Fruit fly (Drosophila melanogaster): ENCODE measurements around the gene CG43342.

CG43342 gene

dm6 chr3R:22410537-22411360, 29.6 kb downstream of the CG43342 start, which contains the start of the genes CG13850 and lqfR (continued):
- TF ChIP-seq cas (GFP tag; IDR thresholded peaks at IDR 0.05) (no peak), Stat92E (GFP tag; optimal IDR thresholded peaks at IDR 0.05) (no peak), CG1024 (GFP tag; IDR thresholded peaks at IDR 0.05) (no peak), Tbp (GFP tag; optimal IDR thresholded peaks at IDR 0.05) (peak; percentile 76), fd102C (GFP tag; optimal IDR thresholded peaks at IDR 0.05) (no peak), CG14441 (GFP tag; IDR thresholded peaks at IDR 0.05) (peak; percentile 43; the same call in 1 of the 2 replicates), phol (tag; optimal IDR thresholded peaks at IDR 0.05) (peak; percentile 75), sna (GFP tag; IDR thresholded peaks at IDR 0.05; ENCODE audit: partially characterized antibody) (no peak), HmgD (GFP tag; optimal IDR thresholded peaks at IDR 0.05) (peak; percentile 76), lmd (GFP tag; IDR thresholded peaks at IDR 0.05) (peak; percentile 64), CG11560 (tag; IDR thresholded peaks at IDR 0.05) (no peak; the same call in 2 of the 3 replicates), CG6272 (GFP tag; IDR thresholded peaks at IDR 0.05) (peak; percentile 14; the same call in 1 of the 2 replicates), gce (GFP tag; IDR thresholded peaks at IDR 0.05) (no peak), CG31224 (GFP tag; IDR thresholded peaks at IDR 0.05) (peak; percentile 41; the same call in 1 of the 2 replicates), Xrp1 (GFP tag; IDR thresholded peaks at IDR 0.05) (peak; percentile 45; the same call in 1 of the 2 replicates), CG34376 (GFP tag; optimal IDR thresholded peaks at IDR 0.05) (peak; percentile 66), CG16813 (GFP tag; IDR thresholded peaks at IDR 0.05; ENCODE audit: partially characterized antibody) (no peak), z (GFP tag; IDR thresholded peaks at IDR 0.05) (no peak), CG1647 (GFP tag; optimal IDR thresholded peaks at IDR 0.05) (peak; percentile 64), CHES-1-like (GFP tag; optimal IDR thresholded peaks at IDR 0.05) (peak; percentile 64), Dek (tag; optimal IDR thresholded peaks at IDR 0.05) (peak; percentile 73), CG5180 (GFP tag; optimal IDR thresholded peaks at IDR 0.05) (no peak), tio (GFP tag; optimal IDR thresholded peaks at IDR 0.05) (no peak), vfl (GFP tag; optimal IDR thresholded peaks at IDR 0.05) (peak; percentile 73), CG7357 (GFP tag; IDR thresholded peaks at IDR 0.05) (0 out of 3 replicates have a peak, but pooled peaks have one; percentile 7), NK7.1 (GFP tag; optimal IDR thresholded peaks at IDR 0.05) (peak; percentile 39), gt (GFP tag; IDR thresholded peaks at IDR 0.05) (no peak), CG18619 (GFP tag; optimal IDR thresholded peaks at IDR 0.05) (peak; percentile 77), CG3163 (GFP tag; optimal IDR thresholded peaks at IDR 0.05) (peak; percentile 59), gro (GFP tag; optimal IDR thresholded peaks at IDR 0.05) (peak; percentile 48), zf30C (GFP tag; optimal IDR thresholded peaks at IDR 0.05) (no peak), Poxn (GFP tag; IDR thresholded peaks at IDR 0.05) (no peak), Ravus (GFP tag; IDR thresholded peaks at IDR 0.05) (no peak), CG17328 (GFP tag; IDR thresholded peaks at IDR 0.05) (no peak), CG4854 (GFP tag; optimal IDR thresholded peaks at IDR 0.05) (peak; percentile 79), Dp (GFP tag; optimal IDR thresholded peaks at IDR 0.05) (no peak), CG10462 (GFP tag; optimal IDR thresholded peaks at IDR 0.05) (peak; percentile 58), klu (GFP tag; IDR thresholded peaks at IDR 0.05) (peak; percentile 72), Nf-YB (GFP tag; optimal IDR thresholded peaks at IDR 0.05) (peak; percentile 53), bab2 (GFP tag; optimal IDR thresholded peaks at IDR 0.05) (peak; percentile 68), CG32767 (GFP tag; IDR thresholded peaks at IDR 0.05) (no peak), CG16815 (GFP tag; optimal IDR thresholded peaks at IDR 0.05) (peak; percentile 83), psq (GFP tag; optimal IDR thresholded peaks at IDR 0.05) (peak; percentile 8), CG10147 (GFP tag; optimal IDR thresholded peaks at IDR 0.05) (peak; percentile 6), pum (GFP tag; optimal IDR thresholded peaks at IDR 0.05) (peak; percentile 78), Bdp1 (GFP tag; optimal IDR thresholded peaks at IDR 0.05) (peak; percentile 60), CG12659 (GFP tag; optimal IDR thresholded peaks at IDR 0.05) (peak; percentile 88), CG3838 (GFP tag; optimal IDR thresholded peaks at IDR 0.05) (peak; percentile 21), chif (GFP tag; optimal IDR thresholded peaks at IDR 0.05) (peak; percentile 44 to 73)
